Worm (Caenorhabditis elegans): Measurements from ENCODE around the gene T08G3.11.

DNA sequence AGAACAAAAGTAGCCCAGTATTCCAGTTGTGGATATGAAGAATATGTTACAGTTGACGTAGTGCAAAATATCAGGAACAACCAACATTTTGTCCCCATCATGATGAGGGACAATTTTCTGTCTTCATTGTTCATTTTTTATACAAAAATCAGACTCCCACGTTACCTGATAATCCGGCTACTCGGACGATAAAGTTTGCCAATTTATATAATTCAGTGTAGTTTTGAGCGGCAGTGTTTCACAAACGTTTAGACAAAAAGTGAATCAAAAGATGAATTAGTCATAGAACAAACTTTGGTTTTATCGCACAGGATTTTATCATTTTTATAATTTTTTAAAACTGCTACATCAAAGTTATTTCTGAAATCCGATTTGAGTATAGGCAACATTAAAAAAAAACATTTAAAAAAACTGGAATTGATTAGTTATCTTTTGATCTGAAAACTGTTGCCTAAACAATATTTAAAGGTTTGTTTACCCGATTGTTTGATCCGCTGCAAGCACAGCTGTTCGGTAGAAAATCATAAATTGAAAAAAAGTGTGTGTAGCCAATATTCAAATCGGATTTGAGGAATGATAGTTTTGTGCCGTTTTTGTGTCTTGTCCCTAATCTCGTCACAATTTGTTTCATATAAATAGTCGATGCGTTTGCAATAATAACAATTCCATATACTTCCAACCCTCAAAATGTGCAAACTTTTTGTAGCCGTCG is 1.9 kb upstream of the T08G3.11 start, which contains the start of the genes F57E7.4 and spig-6:
- TF ChIP-seq flt-1 (GFP tag; IDR thresholded peaks at IDR 0.05) (no peak), tab-1 (GFP tag; IDR thresholded peaks at IDR 0.05) (no peak)

Data from whole organism, midembryonic.